Worm (Caenorhabditis elegans) whole organism, young adult: ENCODE data around the gene Y43F8C.17.

Source experiments
- C17E4.6 ChIP-seq: fragments of 200-800 bp; sonication (Bioruptor generic); IDR thresholded peaks from 2 replicates; pipeline ENCODE4 v1.3.6; 2022; ENCODE audit warnings: missing genetic modification reagents, missing genetic modification characterization, missing compliant biosample characterization
- F22D6.2 ChIP-seq: sonication (generic microtip); optimal IDR thresholded peaks from 2 replicates; lab custom pipeline; 2016; ENCODE audit warnings: mild to moderate bottlenecking, missing genetic modification characterization, missing compliant biosample characterization
- F23B12.7 ChIP-seq: sonication (generic microtip); optimal IDR thresholded peaks from 2 replicates; lab custom pipeline; 2017; ENCODE audit warnings: missing genetic modification characterization, mild to moderate bottlenecking, missing compliant biosample characterization, antibody characterized with exemption, moderate library complexity; ENCODE audit not compliant: insufficient read depth
- F33H1.4 ChIP-seq: fragments of 200-800 bp; sonication (Bioruptor generic); IDR thresholded peaks from 2 replicates; pipeline ENCODE4 v1.3.6; 2022; ENCODE audit warnings: missing genetic modification reagents, missing genetic modification characterization, missing compliant biosample characterization
- F57A8.1 ChIP-seq: fragments of 200-800 bp; sonication (Bioruptor generic); optimal IDR thresholded peaks from 2 replicates; lab custom pipeline; 2018; ENCODE audit warnings: mild to moderate bottlenecking, missing genetic modification characterization, moderate library complexity, missing compliant biosample characterization
- F57C9.4 ChIP-seq: sonication (generic microtip); optimal IDR thresholded peaks from 2 replicates; lab custom pipeline; 2017; ENCODE audit warnings: mild to moderate bottlenecking, missing genetic modification characterization, missing compliant biosample characterization
- T26A5.8 ChIP-seq: sonication (generic microtip); optimal IDR thresholded peaks from 2 replicates; lab custom pipeline; 2016; ENCODE audit warnings: missing genetic modification characterization, missing compliant biosample characterization
- Y53G8AR.9 ChIP-seq: fragments of 200-800 bp; sonication (Bioruptor generic); conservative IDR thresholded peaks from 2 replicates; pipeline ENCODE4 v1.3.6; 2022; ENCODE audit warnings: missing genetic modification reagents, missing genetic modification characterization, missing compliant biosample characterization
- Y56A3A.18 ChIP-seq: fragments of 200-800 bp; sonication (Bioruptor generic); IDR thresholded peaks from 2 replicates; pipeline ENCODE4 v1.3.6; 2022; ENCODE audit warnings: missing genetic modification reagents, missing genetic modification characterization, missing compliant biosample characterization
- akir-1 ChIP-seq: fragments of 200-800 bp; sonication (Bioruptor generic); optimal IDR thresholded peaks from 2 replicates; lab custom pipeline; 2018; ENCODE audit warnings: mild to moderate bottlenecking, missing genetic modification characterization, moderate library complexity, missing compliant biosample characterization
- aptf-2 ChIP-seq: fragments of 200-800 bp; sonication (Bioruptor generic); conservative IDR thresholded peaks from 2 replicates; pipeline ENCODE4 v1.3.6; 2022; ENCODE audit warnings: missing genetic modification reagents, missing genetic modification characterization, missing compliant biosample characterization
- athp-1 ChIP-seq: sonication (generic microtip); optimal IDR thresholded peaks from 2 replicates; lab custom pipeline; 2017; ENCODE audit warnings: mild to moderate bottlenecking, missing genetic modification characterization, missing compliant biosample characterization
- ceh-100 ChIP-seq: fragments of 200-800 bp; sonication (Bioruptor generic); IDR thresholded peaks from 2 replicates; pipeline ENCODE4 v1.3.6; 2022; ENCODE audit warnings: missing genetic modification reagents, missing genetic modification characterization, missing compliant biosample characterization
- chd-7 ChIP-seq: sonication (generic microtip); optimal IDR thresholded peaks from 2 replicates; lab custom pipeline; 2016; ENCODE audit warnings: mild to moderate bottlenecking, missing genetic modification characterization, moderate library complexity, missing compliant biosample characterization
- dpl-1 ChIP-seq: fragments of 150-350 bp; optimal IDR thresholded peaks from 2 replicates; lab custom pipeline; 2014; ENCODE audit warnings: missing biosample characterization, missing genetic modification reagents, missing genetic modification characterization
- him-1 ChIP-seq: sonication (generic microtip); optimal IDR thresholded peaks from 2 replicates; lab custom pipeline; 2016; ENCODE audit warnings: missing genotype, missing genetic modification reagents, missing genetic modification characterization, missing compliant biosample characterization
- hlh-26 ChIP-seq: fragments of 200-800 bp; sonication (Bioruptor generic); conservative IDR thresholded peaks from 2 replicates; pipeline ENCODE4 v1.3.6; 2022; ENCODE audit warnings: missing genetic modification reagents, missing genetic modification characterization, missing compliant biosample characterization
- hmg-20 ChIP-seq: fragments of 200-800 bp; sonication (Bioruptor generic); IDR thresholded peaks from 2 replicates; pipeline ENCODE4 v1.3.6; 2022; ENCODE audit warnings: missing genetic modification reagents, missing genetic modification characterization, missing compliant biosample characterization
- lin-54 ChIP-seq: fragments of 200-800 bp; sonication (Bioruptor generic); optimal IDR thresholded peaks from 2 replicates; lab custom pipeline; 2018; ENCODE audit warnings: mild to moderate bottlenecking, missing genetic modification characterization, missing compliant biosample characterization
- madf-6 ChIP-seq: fragments of 200-800 bp; sonication (Bioruptor generic); IDR thresholded peaks from 2 replicates; pipeline ENCODE4 v1.3.6; 2022; ENCODE audit warnings: missing genetic modification reagents, missing genetic modification characterization, missing compliant biosample characterization
- nfya-2 ChIP-seq: fragments of 200-800 bp; sonication (Bioruptor generic); IDR thresholded peaks from 2 replicates; pipeline ENCODE4 v1.3.6; 2022; ENCODE audit warnings: missing genetic modification reagents, missing genetic modification characterization, missing compliant biosample characterization
- nfyb-1 ChIP-seq: fragments of 200-800 bp; sonication (Bioruptor generic); IDR thresholded peaks from 2 replicates; pipeline ENCODE4 v1.3.6; 2022; ENCODE audit warnings: missing genetic modification reagents, missing genetic modification characterization, missing compliant biosample characterization
- nhr-27 ChIP-seq: fragments of 200-800 bp; sonication (Bioruptor generic); optimal IDR thresholded peaks from 2 replicates; lab custom pipeline; 2018; ENCODE audit warnings: mild to moderate bottlenecking, missing genetic modification characterization, moderate library complexity, missing compliant biosample characterization
- nhr-80 ChIP-seq: sonication (generic microtip); optimal IDR thresholded peaks from 2 replicates; lab custom pipeline; 2016; ENCODE audit warnings: missing genetic modification characterization, missing compliant biosample characterization
- rpc-1 ChIP-seq, 2 experiments: fragments of 150-350 bp in 1 of 2; sonication (generic microtip) in 1 of 2; optimal IDR thresholded peaks; 2 replicates each; lab custom pipeline; 2014 to 2018; ENCODE audit warnings: missing biosample characterization in 1 of 2, missing genetic modification characterization in 1 of 2, missing genetic modification reagents in 1 of 2, missing genotype in 1 of 2
- sea-2 ChIP-seq: fragments of 200-800 bp; sonication (Bioruptor generic); IDR thresholded peaks from 2 replicates; pipeline ENCODE4 v1.3.6; 2022; ENCODE audit warnings: missing genetic modification characterization, missing compliant biosample characterization
- snpc-1.1 ChIP-seq: sonication (generic microtip); optimal IDR thresholded peaks from 2 replicates; lab custom pipeline; 2017; ENCODE audit warnings: missing genetic modification characterization, mild to moderate bottlenecking, missing compliant biosample characterization, antibody characterized with exemption, moderate library complexity, missing genotype, missing genetic modification reagents; ENCODE audit not compliant: insufficient read depth
- somi-1 ChIP-seq: fragments of 200-800 bp; sonication (Bioruptor generic); optimal IDR thresholded peaks from 2 replicates; lab custom pipeline; 2018; ENCODE audit warnings: mild to moderate bottlenecking, missing genetic modification characterization, missing compliant biosample characterization
- tbp1 ChIP-seq: fragments of 200-800 bp; sonication (Bioruptor generic); optimal IDR thresholded peaks from 2 replicates; lab custom pipeline; 2018; ENCODE audit warnings: mild to moderate bottlenecking, missing genetic modification characterization, missing compliant biosample characterization
- zfh-2 ChIP-seq: fragments of 200-800 bp; sonication (Bioruptor generic); conservative IDR thresholded peaks from 2 replicates; pipeline ENCODE4 v1.3.6; 2022; ENCODE audit warnings: missing genetic modification reagents, missing genetic modification characterization, missing compliant biosample characterization
- ztf-18 ChIP-seq: sonication (generic microtip); optimal IDR thresholded peaks from 2 replicates; lab custom pipeline; 2016; ENCODE audit warnings: missing genotype, mild to moderate bottlenecking, missing genetic modification characterization, missing compliant biosample characterization
- ztf-3 ChIP-seq: fragments of 200-800 bp; sonication (Bioruptor generic); optimal IDR thresholded peaks from 2 replicates; lab custom pipeline; 2018; ENCODE audit warnings: mild to moderate bottlenecking, missing genetic modification characterization, missing compliant biosample characterization

Gene Y43F8C.17

DNA sequence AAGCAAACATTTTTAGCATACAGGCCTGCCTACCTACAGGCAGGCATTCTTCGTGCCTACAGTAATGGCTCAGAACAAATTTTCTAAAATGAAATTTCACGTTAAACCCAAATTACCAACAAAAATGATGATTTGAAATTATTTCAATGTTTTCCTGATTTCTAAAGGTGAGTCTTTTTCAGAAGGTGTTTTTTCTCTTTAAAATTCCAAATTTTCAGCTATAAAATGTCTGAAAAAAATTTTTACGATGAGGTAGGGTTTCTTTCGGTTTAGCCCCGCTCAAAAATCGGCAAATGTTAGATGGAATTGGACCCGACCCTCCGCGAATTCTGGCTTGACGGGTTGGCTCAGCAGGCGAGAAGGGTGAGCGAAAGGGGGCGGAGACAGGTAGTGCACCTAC, 29.9 kb downstream of the Y43F8C.17 start, which contains the start of gene W04E12.5:
TSS of gene W04E12.5 (plus strand) at position 301 of the 400 bp plus-strand sequence.
- TF ChIP-seq ztf-18 (tag; lab: Kevin White, UChicago) (no peak), nfyb-1 (GFP tag; lab: Robert Waterston, UW) (no peak), athp-1 (no peak), nhr-27 (tag; lab: Kevin White, UChicago) (no peak), hmg-20 (no peak), Y53G8AR.9 (GFP tag; lab: Robert Waterston, UW) (no peak), F57A8.1 (GFP tag; lab: Kevin White, UChicago) (no peak), sea-2 (GFP tag; lab: Robert Waterston, UW) (no peak)

DNA sequence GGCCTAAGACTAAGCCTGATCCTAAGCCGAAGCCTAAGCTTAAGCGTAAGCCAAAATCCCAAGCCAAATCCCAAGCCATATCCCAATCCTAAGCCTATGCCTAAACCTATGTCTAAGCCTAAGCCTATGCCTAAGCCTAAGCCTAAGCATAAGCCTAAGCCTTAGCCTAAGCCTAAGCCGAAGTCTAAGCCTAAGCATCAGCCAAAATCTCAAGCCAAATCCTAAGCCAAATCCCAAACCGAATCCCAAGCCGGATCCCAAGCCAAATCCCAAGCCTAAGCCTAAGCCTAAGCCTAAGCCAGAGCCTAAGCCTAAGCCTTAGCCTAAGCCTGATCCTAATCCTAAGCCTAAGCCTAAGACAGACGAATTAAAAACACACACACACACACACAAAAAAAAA, 31.2 kb downstream of the Y43F8C.17 start:
- TF ChIP-seq zfh-2 (GFP tag; lab: Robert Waterston, UW) (no peak), ztf-3 (GFP tag; lab: Kevin White, UChicago) (no peak), akir-1 (no peak), ceh-100 (GFP tag; lab: Robert Waterston, UW) (no peak), aptf-2 (GFP tag; lab: Robert Waterston, UW) (no peak), dpl-1 (GFP tag; lab: Kevin White, UChicago) (no peak), hlh-26 (GFP tag; lab: Robert Waterston, UW) (no peak), tbp1 (GFP tag; lab: Kevin White, UChicago) (no peak), Y56A3A.18 (GFP tag; lab: Robert Waterston, UW) (no peak), madf-6 (GFP tag; lab: Robert Waterston, UW) (no peak), lin-54 (GFP tag; lab: Kevin White, UChicago) (no peak), sea-2 (GFP tag; lab: Robert Waterston, UW) (no peak), F57C9.4 (tag; lab: Kevin White, UChicago) (no peak), snpc-1.1 (tag; lab: Kevin White, UChicago) (no peak), F22D6.2 (tag; lab: Kevin White, UChicago) (no peak), F33H1.4 (no peak)

DNA sequence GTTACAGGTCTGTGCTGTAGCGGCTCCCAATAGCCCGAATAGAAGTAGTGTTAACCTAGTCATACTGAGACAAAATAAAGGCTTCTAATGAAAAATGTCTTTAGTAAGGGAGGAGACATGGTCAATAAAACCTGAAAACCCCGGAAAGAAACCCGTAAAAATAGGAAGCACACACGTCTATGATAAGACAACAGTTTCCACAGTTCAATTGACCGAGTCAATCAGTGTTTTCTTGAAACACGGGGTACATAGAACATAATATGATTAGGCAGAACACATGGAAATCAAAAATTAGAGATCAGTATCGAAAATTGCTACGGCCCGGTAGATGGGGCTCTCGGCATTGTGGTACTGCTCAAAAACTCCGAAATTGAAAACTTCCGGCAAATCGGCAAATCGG, 35.2 kb downstream of the Y43F8C.17 start, which contains the start of gene clec-49:
TSS of gene clec-49 (minus strand) at position 103 of the 400 bp plus-strand sequence.
- TF ChIP-seq nhr-80 (tag; lab: Kevin White, UChicago), result peak; percentile 72
- TF ChIP-seq lin-54 (GFP tag; lab: Kevin White, UChicago), result no peak
- no peak for TF ChIP-seq T26A5.8 (tag; lab: Kevin White, UChicago)

DNA sequence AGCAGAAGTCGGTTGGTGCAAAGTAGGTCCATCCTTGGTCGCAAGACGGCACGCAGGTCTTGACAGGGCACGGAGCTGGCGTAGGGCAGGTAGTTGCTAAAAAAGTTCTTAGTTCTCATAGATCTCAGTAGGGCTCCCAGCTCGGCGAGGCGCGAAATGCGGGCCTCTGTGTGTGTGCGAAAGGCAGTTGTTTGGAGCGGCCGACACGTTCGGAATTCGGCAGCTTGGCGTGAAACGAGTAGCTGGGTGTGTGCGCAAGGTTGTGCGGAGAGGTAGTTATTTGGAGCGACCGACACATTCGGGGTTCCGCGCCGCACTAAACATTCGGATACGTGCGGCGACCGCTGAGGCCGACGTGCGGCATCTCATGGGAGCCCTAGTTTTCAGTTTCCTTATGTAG, 36.9 kb downstream of the Y43F8C.17 start:
- TF ChIP-seq him-1 (tag; lab: Kevin White, UChicago), result no peak
- TF ChIP-seq zfh-2 (GFP tag; lab: Robert Waterston, UW), result peak; percentile 71; the same call in 1 of the 2 replicates

DNA sequence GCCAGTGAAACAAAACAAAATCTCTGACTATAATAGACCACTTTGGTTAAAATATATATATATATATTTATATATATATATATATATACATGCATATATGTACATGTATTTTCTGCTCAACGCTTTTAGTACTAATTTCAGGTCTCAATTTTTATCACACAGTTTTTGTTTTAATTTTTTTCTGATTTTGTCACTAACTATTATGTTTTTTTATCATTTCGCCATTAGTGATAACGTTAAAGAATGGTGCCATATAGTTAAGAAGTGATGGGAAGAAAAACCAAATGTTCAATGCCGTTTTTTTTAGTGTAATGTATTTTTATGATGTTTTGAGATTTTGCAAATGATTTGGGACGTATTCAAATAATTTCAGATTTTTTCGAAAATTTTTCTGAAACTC, 38.4 kb downstream of the Y43F8C.17 start:
- TF ChIP-seq nfya-2 (GFP tag; lab: Robert Waterston, UW) (no peak), rpc-1 (optimal IDR thresholded peaks at IDR 0.05; lab: Kevin White, UChicago) (no peak), rpc-1 (tag; optimal IDR thresholded peaks at IDR 0.05; lab: Kevin White, UChicago) (no peak), somi-1 (no peak), C17E4.6 (no peak), nhr-80 (tag; lab: Kevin White, UChicago) (peak; percentile 32), F23B12.7 (tag; lab: Kevin White, UChicago) (no peak), chd-7 (no peak)
